Fruit fly (Drosophila melanogaster) whole organism, embryonic: ENCODE results near the gene Hr96.

Experiments
- Bteb2 ChIP-seq: fragments of 200-800 bp; sonication (Bioruptor generic); optimal IDR thresholded peaks from 2 replicates; lab custom pipeline; 2016; ENCODE audit warnings: missing biosample characterization, missing genetic modification characterization
- CG10979 ChIP-seq: fragments of 200-800 bp; sonication (Bioruptor generic); optimal IDR thresholded peaks from 2 replicates; lab custom pipeline; 2018; ENCODE audit warnings: missing biosample characterization, mild to moderate bottlenecking, missing genetic modification characterization, moderate library complexity
- CG11456 ChIP-seq: fragments of 200-800 bp; sonication (Bioruptor generic); IDR thresholded peaks from 3 replicates; pipeline ENCODE4 v1.3.6; 2022; ENCODE audit warnings: missing biosample characterization, missing genetic modification characterization
- CG12219 ChIP-seq: fragments of 200-800 bp; sonication (Bioruptor generic); optimal IDR thresholded peaks from 3 replicates; lab custom pipeline; 2018; ENCODE audit warnings: missing biosample characterization, mild to moderate bottlenecking, missing genetic modification characterization
- CG12942 ChIP-seq: fragments of 200-800 bp; sonication (Bioruptor generic); optimal IDR thresholded peaks from 3 replicates; lab custom pipeline; 2016; ENCODE audit warnings: missing biosample characterization, missing genetic modification characterization
- CG13123 ChIP-seq: fragments of 200-800 bp; sonication (Bioruptor generic); optimal IDR thresholded peaks from 2 replicates; lab custom pipeline; 2016; ENCODE audit warnings: missing biosample characterization, missing genetic modification characterization
- CG13296 ChIP-seq: fragments of 200-800 bp; sonication (Bioruptor generic); optimal IDR thresholded peaks from 3 replicates; lab custom pipeline; 2018; ENCODE audit warnings: missing biosample characterization, mild to moderate bottlenecking, missing genetic modification characterization
- CG14014 ChIP-seq: fragments of 200-800 bp; sonication (Bioruptor generic); IDR thresholded peaks from 2 replicates; pipeline ENCODE4 v1.3.6; 2022; ENCODE audit warnings: missing biosample characterization, missing genetic modification characterization
- CG14050 ChIP-seq: fragments of 200-800 bp; sonication (Bioruptor generic); IDR thresholded peaks from 3 replicates; pipeline ENCODE4 v1.3.6; 2022; ENCODE audit warnings: missing biosample characterization, missing genetic modification characterization
- CG15011 ChIP-seq: fragments of 200-800 bp; sonication (Bioruptor generic); optimal IDR thresholded peaks from 3 replicates; lab custom pipeline; 2018; ENCODE audit warnings: missing biosample characterization, mild to moderate bottlenecking, missing genetic modification characterization
- CG15073 ChIP-seq: fragments of 200-800 bp; sonication (Bioruptor generic); optimal IDR thresholded peaks from 2 replicates; lab custom pipeline; 2016; ENCODE audit warnings: missing biosample characterization, missing genetic modification characterization
- CG1602 ChIP-seq: fragments of 200-800 bp; sonication (Bioruptor generic); optimal IDR thresholded peaks from 3 replicates; lab custom pipeline; 2016; ENCODE audit warnings: missing biosample characterization, missing genetic modification characterization
- CG18262 ChIP-seq: fragments of 200-800 bp; optimal IDR thresholded peaks from 3 replicates; lab custom pipeline; 2019; ENCODE audit warnings: missing biosample characterization, mild to moderate bottlenecking, missing genetic modification characterization, moderate library complexity
- CG2202 ChIP-seq: fragments of 200-800 bp; sonication (Bioruptor generic); optimal IDR thresholded peaks from 2 replicates; lab custom pipeline; 2018; ENCODE audit warnings: missing biosample characterization, mild to moderate bottlenecking, missing genetic modification characterization
- CG2875 ChIP-seq: fragments of 200-800 bp; sonication (Bioruptor generic); optimal IDR thresholded peaks from 2 replicates; lab custom pipeline; 2017; ENCODE audit warnings: missing biosample characterization, mild to moderate bottlenecking, missing genetic modification characterization, missing genetic modification reagents
- CG3065 ChIP-seq: fragments of 200-800 bp; sonication (Bioruptor generic); optimal IDR thresholded peaks from 2 replicates; lab custom pipeline; 2016; ENCODE audit warnings: missing biosample characterization, missing genetic modification characterization
- CG3281 ChIP-seq: fragments of 200-800 bp; sonication (Bioruptor generic); optimal IDR thresholded peaks from 3 replicates; lab custom pipeline; 2017; ENCODE audit warnings: missing biosample characterization, mild to moderate bottlenecking, missing genetic modification characterization
- CG34376 ChIP-seq: fragments of 200-800 bp; sonication (Bioruptor generic); optimal IDR thresholded peaks from 2 replicates; lab custom pipeline; 2018; ENCODE audit warnings: missing biosample characterization, mild to moderate bottlenecking, missing genetic modification characterization
- CG34422 ChIP-seq: fragments of 200-800 bp; sonication (Bioruptor generic); IDR thresholded peaks from 3 replicates; pipeline ENCODE4 v1.3.6; 2022; ENCODE audit warnings: missing biosample characterization, missing genetic modification characterization
- CG4820 ChIP-seq: fragments of 200-800 bp; sonication (Bioruptor generic); optimal IDR thresholded peaks from 3 replicates; lab custom pipeline; 2016; ENCODE audit warnings: missing biosample characterization, missing genetic modification characterization
- CG5953 ChIP-seq: fragments of 200-800 bp; sonication (Bioruptor generic); IDR thresholded peaks from 2 replicates; pipeline ENCODE4 v1.3.6; 2022; ENCODE audit warnings: missing biosample characterization, missing genetic modification characterization
- CG8944 ChIP-seq: fragments of 200-800 bp; sonication (Bioruptor generic); optimal IDR thresholded peaks from 3 replicates; lab custom pipeline; 2016; ENCODE audit warnings: missing biosample characterization, missing genetic modification characterization
- CG9609 ChIP-seq: fragments of 200-800 bp; sonication (Bioruptor generic); optimal IDR thresholded peaks from 3 replicates; lab custom pipeline; 2016; ENCODE audit warnings: missing biosample characterization, missing genetic modification characterization
- CG9797 ChIP-seq: fragments of 200-800 bp; sonication (Bioruptor generic); optimal IDR thresholded peaks from 3 replicates; lab custom pipeline; 2018; ENCODE audit warnings: missing biosample characterization, mild to moderate bottlenecking, missing genetic modification characterization
- CkIIα-i1 ChIP-seq: fragments of 200-800 bp; sonication (Bioruptor generic); IDR thresholded peaks from 2 replicates; pipeline ENCODE4 v1.3.6; 2022; ENCODE audit warnings: missing biosample characterization, missing genetic modification characterization
- D19A ChIP-seq: fragments of 200-800 bp; optimal IDR thresholded peaks from 3 replicates; lab custom pipeline; 2019; ENCODE audit warnings: missing biosample characterization, mild to moderate bottlenecking, missing genetic modification characterization, moderate library complexity
- H15 ChIP-seq: fragments of 200-800 bp; sonication (Bioruptor generic); IDR thresholded peaks from 3 replicates; pipeline ENCODE4 v1.3.6; 2022; ENCODE audit warnings: missing biosample characterization, missing genetic modification characterization
- HLH3B ChIP-seq: fragments of 200-800 bp; sonication (Bioruptor generic); IDR thresholded peaks from 2 replicates; pipeline ENCODE4 v1.3.6; 2022; ENCODE audit warnings: missing biosample characterization, missing genetic modification characterization
- Hr51 ChIP-seq, 2 experiments: fragments of 200-800 bp; sonication (Bioruptor generic); optimal IDR thresholded peaks; 2 replicates in 1 of 2; 3 replicates in 1 of 2; lab custom pipeline; 2016 to 2018; ENCODE audit warnings: missing biosample characterization in 2 of 2, missing genetic modification characterization in 2 of 2, mild to moderate bottlenecking in 1 of 2, moderate library complexity in 1 of 2
- Med ChIP-seq: fragments of 200-800 bp; sonication (Bioruptor generic); peaks from one replicate; lab custom pipeline; 2016; ENCODE audit warnings: missing biosample characterization, missing genetic modification characterization, mild to moderate bottlenecking, inconsistent platforms, moderate library complexity
- Optix ChIP-seq: fragments of 200-800 bp; sonication (Bioruptor generic); IDR thresholded peaks from 3 replicates; pipeline ENCODE4 v1.3.6; 2022; ENCODE audit warnings: missing biosample characterization, missing genetic modification characterization
- Sox102F ChIP-seq: fragments of 200-800 bp; sonication (Bioruptor generic); optimal IDR thresholded peaks from 2 replicates; lab custom pipeline; 2018; ENCODE audit warnings: missing biosample characterization, mild to moderate bottlenecking, missing genetic modification characterization, moderate library complexity
- disco-r ChIP-seq: fragments of 200-800 bp; sonication (Bioruptor generic); optimal IDR thresholded peaks from 2 replicates; lab custom pipeline; 2016; ENCODE audit warnings: missing biosample characterization, missing genetic modification characterization
- dysf ChIP-seq: fragments of 200-800 bp; sonication (Bioruptor generic); IDR thresholded peaks from 3 replicates; pipeline ENCODE4 v1.3.6; 2022; ENCODE audit warnings: missing biosample characterization, missing genetic modification characterization
- emc ChIP-seq: fragments of 200-800 bp; sonication (Bioruptor generic); optimal IDR thresholded peaks from 2 replicates; lab custom pipeline; 2016; ENCODE audit warnings: missing biosample characterization, missing genetic modification characterization
- fd102C ChIP-seq: fragments of 200-800 bp; sonication (Bioruptor generic); optimal IDR thresholded peaks from 2 replicates; lab custom pipeline; 2018; ENCODE audit warnings: missing biosample characterization, mild to moderate bottlenecking, missing genetic modification characterization, moderate library complexity
- gsb-n ChIP-seq: fragments of 200-800 bp; sonication (Bioruptor generic); optimal IDR thresholded peaks from 3 replicates; lab custom pipeline; 2018; ENCODE audit warnings: missing biosample characterization, mild to moderate bottlenecking, missing genetic modification characterization
- hkb ChIP-seq, 2 experiments: fragments of 200-800 bp in 1 of 2; fragments of >200 bp in 1 of 2; sonication (Bioruptor generic) in 1 of 2; IDR thresholded peaks in 1 of 2; optimal IDR thresholded peaks in 1 of 2; 2 replicates each; pipeline versions ENCODE4 v1.3.6 to Lab custom; 2017 to 2022; ENCODE audit warnings: missing biosample characterization in 1 of 2, missing genetic modification characterization in 1 of 2
- kay ChIP-seq: fragments of 200-800 bp; sonication (Bioruptor generic); optimal IDR thresholded peaks from 2 replicates; lab custom pipeline; 2016; ENCODE audit warnings: missing biosample characterization, missing genetic modification characterization
- lilli ChIP-seq: fragments of 200-800 bp; sonication (Bioruptor generic); optimal IDR thresholded peaks from 3 replicates; lab custom pipeline; 2016; ENCODE audit warnings: missing biosample characterization, missing genetic modification characterization
- oc ChIP-seq: fragments of 200-800 bp; sonication (Bioruptor generic); optimal IDR thresholded peaks from 2 replicates; lab custom pipeline; 2018; ENCODE audit warnings: missing biosample characterization, mild to moderate bottlenecking, missing genetic modification characterization, moderate library complexity
- onecut ChIP-seq: fragments of 200-800 bp; sonication (Bioruptor generic); IDR thresholded peaks from 2 replicates; pipeline ENCODE4 v1.3.6; 2022; ENCODE audit warnings: missing biosample characterization, missing genetic modification characterization
- pb ChIP-seq: fragments of 200-800 bp; sonication (Bioruptor generic); optimal IDR thresholded peaks from 3 replicates; lab custom pipeline; 2016; ENCODE audit warnings: missing biosample characterization, missing genetic modification characterization
- psq ChIP-seq: fragments of 200-800 bp; sonication (Bioruptor generic); optimal IDR thresholded peaks from 2 replicates; lab custom pipeline; 2017; ENCODE audit warnings: missing biosample characterization, missing genetic modification characterization
- salm ChIP-seq: fragments of 200-800 bp; sonication (Bioruptor generic); optimal IDR thresholded peaks from 2 replicates; lab custom pipeline; 2018; ENCODE audit warnings: missing biosample characterization, mild to moderate bottlenecking, missing genetic modification characterization
- sens-2 ChIP-seq: fragments of 200-800 bp; sonication (Bioruptor generic); IDR thresholded peaks from 2 replicates; pipeline ENCODE4 v1.3.6; 2022; ENCODE audit warnings: missing biosample characterization, missing genetic modification characterization
- slou ChIP-seq: fragments of 200-800 bp; sonication (Bioruptor generic); optimal IDR thresholded peaks from 3 replicates; lab custom pipeline; 2016; ENCODE audit warnings: missing biosample characterization, missing genetic modification characterization
- sna ChIP-seq: fragments of 200-800 bp; sonication (Bioruptor generic); IDR thresholded peaks from 2 replicates; pipeline ENCODE4 v1.3.6; 2022; ENCODE audit warnings: missing biosample characterization, missing genetic modification characterization; ENCODE audit not compliant: partially characterized antibody
- sob ChIP-seq: fragments of 200-800 bp; sonication (Bioruptor generic); IDR thresholded peaks from 2 replicates; pipeline ENCODE4 v1.3.6; 2022; ENCODE audit warnings: missing biosample characterization, missing genetic modification characterization
- tna ChIP-seq: fragments of 200-800 bp; sonication (Bioruptor generic); IDR thresholded peaks from 2 replicates; pipeline ENCODE4 v1.3.6; 2022; ENCODE audit warnings: missing biosample characterization, missing genetic modification characterization; ENCODE audit not compliant: partially characterized antibody
- wek ChIP-seq: fragments of 200-800 bp; sonication (Bioruptor generic); optimal IDR thresholded peaks from 3 replicates; lab custom pipeline; 2018; ENCODE audit warnings: missing biosample characterization, mild to moderate bottlenecking, missing genetic modification characterization, moderate library complexity

Gene Hr96

DNA sequence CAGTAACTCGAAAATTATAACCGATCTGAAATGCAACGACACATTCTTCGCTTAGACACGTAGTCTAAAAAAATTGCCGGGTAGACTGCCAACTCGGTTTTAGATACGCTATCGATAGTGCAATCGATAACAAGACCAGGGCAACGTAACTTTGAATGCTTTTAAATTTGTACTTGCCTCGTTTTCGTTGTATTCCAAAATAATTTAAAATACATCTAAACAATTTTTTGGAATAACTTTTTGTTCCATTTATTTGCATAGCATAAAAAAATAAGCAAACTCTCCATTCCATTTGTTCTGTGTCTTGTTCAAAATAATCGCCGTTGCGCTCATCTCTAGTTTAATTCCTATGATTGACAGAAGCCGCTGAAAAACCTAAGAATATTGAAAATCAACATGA is 44.5 kb downstream of the Hr96 start, which contains the start of the genes Stt3B and CG11839 (continued):
- no peak for TF ChIP-seq H15 (GFP tag; lab: Robert Waterston, UW)
- TF ChIP-seq CG15073 (GFP tag; lab: Kevin White, UChicago), result no peak
- TF ChIP-seq CG15011 (GFP tag; lab: Kevin White, UChicago), result no peak
- no peak for TF ChIP-seq Sox102F
- TF ChIP-seq pb (GFP tag; lab: Kevin White, UChicago), result no peak
- peak; percentile 74 for TF ChIP-seq CG9609 (GFP tag; lab: Kevin White, UChicago)
- TF ChIP-seq CG34422 (GFP tag; lab: Robert Waterston, UW), result peak; percentile 89
- peak; percentile 65 for TF ChIP-seq CG14014 (GFP tag; lab: Robert Waterston, UW)
- TF ChIP-seq onecut (GFP tag; lab: Robert Waterston, UW), result 0 out of 2 replicates have a peak, but pooled peaks have one; percentile 23
- no peak for TF ChIP-seq sens-2 (GFP tag; lab: Robert Waterston, UW)
- peak; percentile 56; the same call in 1 of the 2 replicates for TF ChIP-seq HLH3B (GFP tag; lab: Robert Waterston, UW)
- TF ChIP-seq CG9797 (GFP tag; lab: Kevin White, UChicago), result peak; percentile 39
- TF ChIP-seq CG5953 (GFP tag; lab: Robert Waterston, UW), result no peak
- no peak for TF ChIP-seq CG12219 (GFP tag; lab: Kevin White, UChicago)
- peak in 1 of 2 experiments; percentile 81 for TF ChIP-seq Hr51 (GFP tag; optimal IDR thresholded peaks at IDR 0.05; lab: Kevin White, UChicago)
- peak; percentile 69 for TF ChIP-seq CG1602 (GFP tag; lab: Kevin White, UChicago)
- TF ChIP-seq CG3281 (GFP tag; lab: Kevin White, UChicago), result peak; percentile 66
- TF ChIP-seq CG2875 (GFP tag; lab: Kevin White, UChicago), result no peak
- TF ChIP-seq CG4820 (GFP tag; lab: Kevin White, UChicago), result peak; percentile 66
- peak; percentile 70 for TF ChIP-seq Bteb2
- TF ChIP-seq kay (GFP tag; lab: Kevin White, UChicago), result peak; percentile 48
- TF ChIP-seq CG12942 (GFP tag; lab: Kevin White, UChicago), result peak; percentile 75
- peak; percentile 85; the same call in 1 of the 2 replicates for TF ChIP-seq sob (GFP tag; lab: Robert Waterston, UW)
- peak; percentile 40; the same call in 1 of the 3 replicates for TF ChIP-seq Optix (GFP tag; lab: Robert Waterston, UW)
- TF ChIP-seq CG10979 (tag; lab: Kevin White, UChicago), result peak; percentile 68
- TF ChIP-seq CG34376 (GFP tag; lab: Kevin White, UChicago), result peak; percentile 29
- TF ChIP-seq CG3065, result no peak
- TF ChIP-seq CG2202 (tag; lab: Kevin White, UChicago), result peak; percentile 37
- TF ChIP-seq CG14050 (GFP tag; lab: Robert Waterston, UW), result peak; percentile 55
- no peak for TF ChIP-seq oc (tag; lab: Kevin White, UChicago)
- peak; percentile 42 for TF ChIP-seq psq (GFP tag; lab: Kevin White, UChicago)
- TF ChIP-seq CG13123, result no peak
- peak; percentile 90 for TF ChIP-seq lilli (GFP tag; lab: Kevin White, UChicago)
- peak; percentile 35 for TF ChIP-seq emc (GFP tag; lab: Kevin White, UChicago)
- TF ChIP-seq salm, result peak; percentile 3
- peak; percentile 17 for TF ChIP-seq disco-r
- no peak for TF ChIP-seq CG11456 (GFP tag; lab: Robert Waterston, UW)
- no peak for TF ChIP-seq gsb-n (tag; lab: Kevin White, UChicago)
- TF ChIP-seq slou, result peak; percentile 48
- peak; percentile 71; the same call in 2 of the 3 replicates for TF ChIP-seq dysf
- TF ChIP-seq CG13296, result peak; percentile 69
- peak; percentile 96 for TF ChIP-seq Med (GFP tag; lab: Kevin White, UChicago)
- TF ChIP-seq D19A (tag; lab: Kevin White, UChicago), result no peak
- TF ChIP-seq fd102C (GFP tag; lab: Kevin White, UChicago), result no peak
- peak; percentile 76; the same call in 1 of the 2 replicates for TF ChIP-seq tna (GFP tag; lab: Robert Waterston, UW)
- no peak for TF ChIP-seq hkb (optimal IDR thresholded peaks at IDR 0.05; lab: Kevin White, UChicago)
- TF ChIP-seq hkb (GFP tag; IDR thresholded peaks at IDR 0.05; lab: Robert Waterston, UW), result peak; percentile 67
- no peak for TF ChIP-seq wek (GFP tag; lab: Kevin White, UChicago)
- peak; percentile 70 for TF ChIP-seq CG18262 (tag; lab: Kevin White, UChicago)
- peak; percentile 93 for TF ChIP-seq sna (GFP tag; lab: Robert Waterston, UW)
- peak; percentile 71 for TF ChIP-seq CG8944 (GFP tag; lab: Kevin White, UChicago)
- no peak for TF ChIP-seq CkIIα-i1 (GFP tag; lab: Robert Waterston, UW)
